Worm (Caenorhabditis elegans) whole organism, L4 larva: Measurements from ENCODE around the gene osgn-1.

Source experiments
- D1046.2 ChIP-seq: fragments of 200-800 bp; sonication (Bioruptor generic); IDR thresholded peaks from 2 replicates; pipeline ENCODE4 v1.3.6; 2022; ENCODE audit warnings: missing genetic modification characterization, missing compliant biosample characterization
- F10B5.3 ChIP-seq: sonication (generic microtip); optimal IDR thresholded peaks from 2 replicates; lab custom pipeline; 2016; ENCODE audit warnings: mild to moderate bottlenecking, missing genetic modification characterization, missing compliant biosample characterization
- F26F4.8 ChIP-seq: fragments of 200-800 bp; sonication (Bioruptor generic); conservative IDR thresholded peaks from 2 replicates; pipeline ENCODE4 v1.3.6; 2022; ENCODE audit warnings: missing genetic modification characterization, missing compliant biosample characterization
- F37D6.2 ChIP-seq: sonication (generic microtip); optimal IDR thresholded peaks from 2 replicates; lab custom pipeline; 2016; ENCODE audit warnings: mild to moderate bottlenecking, missing genetic modification characterization, missing compliant biosample characterization
- F44E2.7 ChIP-seq: fragments of 200-800 bp; sonication (Bioruptor generic); IDR thresholded peaks from 2 replicates; pipeline ENCODE4 v2.1.2; 2022; ENCODE audit warnings: missing genetic modification characterization, missing compliant biosample characterization
- T20F7.1 ChIP-seq: fragments of 200-800 bp; sonication (Bioruptor generic); optimal IDR thresholded peaks from 2 replicates; lab custom pipeline; 2018; ENCODE audit warnings: mild to moderate bottlenecking, missing genetic modification characterization, missing compliant biosample characterization
- T26A8.4 ChIP-seq: fragments of 200-800 bp; sonication (Bioruptor generic); IDR thresholded peaks from 2 replicates; pipeline ENCODE4 v1.3.6; 2022; ENCODE audit warnings: missing genetic modification characterization, missing compliant biosample characterization
- Y105C5A.15 ChIP-seq: fragments of 200-800 bp; sonication (Bioruptor generic); IDR thresholded peaks from 2 replicates; pipeline ENCODE4 v1.3.6; 2022; ENCODE audit warnings: missing genetic modification characterization, missing compliant biosample characterization
- Y48G9A.11 ChIP-seq: fragments of 200-800 bp; sonication (Bioruptor generic); IDR thresholded peaks from 2 replicates; pipeline ENCODE4 v1.3.6; 2022; ENCODE audit warnings: missing genetic modification reagents, missing genetic modification characterization, missing compliant biosample characterization
- Y5F2A.4 ChIP-seq: fragments of 200-800 bp; sonication (Bioruptor generic); optimal IDR thresholded peaks from 2 replicates; lab custom pipeline; 2018; ENCODE audit warnings: mild to moderate bottlenecking, missing genetic modification characterization, missing compliant biosample characterization
- Y75B8A.6 ChIP-seq: fragments of 200-800 bp; sonication (Bioruptor generic); IDR thresholded peaks from 2 replicates; pipeline ENCODE4 v1.3.6; 2022; ENCODE audit warnings: missing genetic modification reagents, missing genetic modification characterization, missing compliant biosample characterization
- aha-1 ChIP-seq: fragments of 150-350 bp; peaks from one replicate; lab custom pipeline; 2014; ENCODE audit warnings: missing biosample characterization, missing genetic modification characterization
- ceh-28 ChIP-seq: fragments of 150-350 bp; optimal IDR thresholded peaks from 2 replicates; lab custom pipeline; 2014; ENCODE audit warnings: missing biosample characterization, missing genetic modification reagents, missing genetic modification characterization
- cey-2 ChIP-seq: sonication (generic microtip); optimal IDR thresholded peaks from 3 replicates; lab custom pipeline; 2017; ENCODE audit warnings: missing genetic modification characterization, mild to moderate bottlenecking, missing compliant biosample characterization, antibody characterized with exemption, borderline replicate concordance; ENCODE audit not compliant: insufficient read depth
- daf-19 ChIP-seq: fragments of 200-800 bp; sonication (Bioruptor generic); conservative IDR thresholded peaks from 2 replicates; pipeline ENCODE4 v1.3.6; 2022; ENCODE audit warnings: missing genetic modification characterization, missing compliant biosample characterization
- dmd-8 ChIP-seq: fragments of 200-800 bp; sonication (Bioruptor generic); IDR thresholded peaks from 2 replicates; pipeline ENCODE4 v1.3.6; 2022; ENCODE audit warnings: missing genetic modification characterization, missing compliant biosample characterization
- dpl-1 ChIP-seq: fragments of 150-350 bp; optimal IDR thresholded peaks from 2 replicates; lab custom pipeline; 2014; ENCODE audit warnings: missing biosample characterization, missing genetic modification reagents, missing genetic modification characterization
- dve-1 ChIP-seq: sonication (generic microtip); optimal IDR thresholded peaks from 2 replicates; lab custom pipeline; 2017; ENCODE audit warnings: antibody characterized with exemption, mild to moderate bottlenecking, missing genetic modification characterization, missing compliant biosample characterization; ENCODE audit not compliant: insufficient read depth
- egl-43 ChIP-seq: fragments of 200-800 bp; sonication (Bioruptor generic); IDR thresholded peaks from 2 replicates; pipeline ENCODE4 v1.3.6; 2022; ENCODE audit warnings: missing genetic modification reagents, missing genetic modification characterization, missing compliant biosample characterization
- hif-1 ChIP-seq, 2 experiments: sonication (generic microtip); optimal IDR thresholded peaks; 2 replicates each; lab custom pipeline; 2016 to 2017; ENCODE audit warnings: missing compliant biosample characterization in 2 of 2, missing genetic modification characterization in 2 of 2, missing genetic modification reagents in 2 of 2, missing genotype in 2 of 2, mild to moderate bottlenecking in 1 of 2
- hlh-30 ChIP-seq: sonication (generic microtip); optimal IDR thresholded peaks from 2 replicates; lab custom pipeline; 2017; ENCODE audit warnings: antibody characterized with exemption, mild to moderate bottlenecking, missing genetic modification characterization, missing compliant biosample characterization; ENCODE audit not compliant: insufficient read depth
- hmg-1.1 ChIP-seq: fragments of 200-800 bp; sonication (Bioruptor generic); IDR thresholded peaks from 2 replicates; pipeline ENCODE4 v1.3.6; 2022; ENCODE audit warnings: missing genetic modification reagents, missing genetic modification characterization, missing compliant biosample characterization
- lim-7 ChIP-seq: fragments of 200-800 bp; sonication (Bioruptor generic); IDR thresholded peaks from 2 replicates; pipeline ENCODE4 v1.3.6; 2022; ENCODE audit warnings: missing genetic modification characterization, missing compliant biosample characterization
- lin-29 ChIP-seq: fragments of 200-800 bp; sonication (Bioruptor generic); IDR thresholded peaks from 2 replicates; pipeline ENCODE4 v1.3.6; 2022; ENCODE audit warnings: missing genetic modification reagents, missing genetic modification characterization, missing compliant biosample characterization
- nhr-102 ChIP-seq: sonication (generic microtip); optimal IDR thresholded peaks from 2 replicates; lab custom pipeline; 2016; ENCODE audit warnings: mild to moderate bottlenecking, missing genetic modification characterization, moderate library complexity, missing compliant biosample characterization
- nhr-25 ChIP-seq: sonication (generic microtip); optimal IDR thresholded peaks from 2 replicates; lab custom pipeline; 2017; ENCODE audit warnings: missing genetic modification characterization, mild to moderate bottlenecking, missing compliant biosample characterization, antibody characterized with exemption, moderate library complexity, borderline replicate concordance; ENCODE audit not compliant: insufficient read depth
- nhr-41 ChIP-seq: fragments of 200-800 bp; sonication (Bioruptor generic); IDR thresholded peaks from 2 replicates; pipeline ENCODE4 v1.3.6; 2022; ENCODE audit warnings: missing genetic modification reagents, missing genetic modification characterization, missing compliant biosample characterization
- nhr-6 ChIP-seq: fragments of 150-350 bp; optimal IDR thresholded peaks from 2 replicates; lab custom pipeline; 2014; ENCODE audit warnings: missing biosample characterization, missing genetic modification characterization
- nhr-77 ChIP-seq: fragments of 150-350 bp; optimal IDR thresholded peaks from 2 replicates; lab custom pipeline; 2014; ENCODE audit warnings: missing biosample characterization, missing genetic modification characterization
- pha-4 ChIP-seq, 2 experiments: fragments of 150-350 bp in 1 of 2; fragments of 200-800 bp in 1 of 2; sonication (Bioruptor generic) in 1 of 2; IDR thresholded peaks in 1 of 2; optimal IDR thresholded peaks in 1 of 2; 2 replicates each; pipeline versions ENCODE4 v1.3.6 to Lab custom; 2014 to 2022; ENCODE audit warnings: missing genetic modification characterization in 2 of 2, missing genetic modification reagents in 2 of 2, missing biosample characterization in 1 of 2, missing compliant biosample characterization in 1 of 2
- php-3 ChIP-seq: fragments of 200-800 bp; sonication (Bioruptor generic); IDR thresholded peaks from 2 replicates; pipeline ENCODE4 v1.3.6; 2022; ENCODE audit warnings: missing genetic modification reagents, missing genetic modification characterization, missing compliant biosample characterization
- saeg-2 ChIP-seq: fragments of 200-800 bp; sonication (Bioruptor generic); IDR thresholded peaks from 2 replicates; pipeline ENCODE4 v1.3.6; 2022; ENCODE audit warnings: missing genetic modification reagents, missing genetic modification characterization, missing compliant biosample characterization
- snpc-4 ChIP-seq: fragments of 150-350 bp; optimal IDR thresholded peaks from 2 replicates; lab custom pipeline; 2014; ENCODE audit warnings: missing biosample characterization, missing genetic modification characterization
- unc-130 ChIP-seq: sonication (generic microtip); optimal IDR thresholded peaks from 2 replicates; lab custom pipeline; 2016; ENCODE audit warnings: missing genetic modification reagents, missing genetic modification characterization, missing compliant biosample characterization
- unc-39 ChIP-seq: sonication (generic microtip); optimal IDR thresholded peaks from 2 replicates; lab custom pipeline; 2017; ENCODE audit warnings: missing biosample characterization, missing genetic modification characterization
- zfp-3 ChIP-seq: fragments of 200-800 bp; sonication (Bioruptor generic); conservative IDR thresholded peaks from 2 replicates; pipeline ENCODE4 v1.3.6; 2022; ENCODE audit warnings: missing genetic modification reagents, missing genetic modification characterization, missing compliant biosample characterization
- ztf-11 ChIP-seq: fragments of 150-350 bp; optimal IDR thresholded peaks from 2 replicates; lab custom pipeline; 2014; ENCODE audit warnings: missing biosample characterization, missing genetic modification characterization

The osgn-1 gene

ce11 chrIV:4216099-4216894, 9.1 kb downstream of the osgn-1 start (continued):
- TF ChIP-seq hif-1 (tag; optimal IDR thresholded peaks at IDR 0.05; lab: Kevin White, UChicago) = peak; percentile 55 to 71
- TF ChIP-seq hlh-30 (tag; lab: Kevin White, UChicago) = peak; percentile 85
- TF ChIP-seq nhr-25 (tag; lab: Kevin White, UChicago) = peak; percentile 37
- no peak for TF ChIP-seq Y75B8A.6 (GFP tag; lab: Robert Waterston, UW)
- TF ChIP-seq F10B5.3 (tag; lab: Kevin White, UChicago) = no peak

DNA sequence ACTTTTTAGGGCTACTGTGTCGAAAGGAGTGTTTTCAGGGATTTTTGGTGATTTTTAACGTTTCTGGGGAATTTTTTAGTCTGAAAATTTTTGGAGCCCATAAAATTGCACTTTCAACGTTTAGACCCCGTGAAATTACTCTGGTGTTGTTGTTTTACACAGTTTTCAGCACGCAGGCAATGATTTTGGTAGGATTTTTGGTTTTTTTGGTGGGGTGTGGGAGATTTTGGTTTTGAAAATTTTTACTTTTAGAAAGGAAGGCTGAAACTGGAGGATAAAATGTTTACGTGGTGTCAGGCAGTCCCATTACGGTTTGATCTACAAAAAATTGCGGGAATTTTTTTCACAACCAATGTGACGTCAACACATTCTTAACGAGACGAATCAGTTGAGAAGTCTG, 11.1 kb downstream of the osgn-1 start:
- TF ChIP-seq dpl-1 (GFP tag; lab: Kevin White, UChicago) (no peak), T26A8.4 (peak; percentile 66; the same call in 1 of the 2 replicates)

DNA sequence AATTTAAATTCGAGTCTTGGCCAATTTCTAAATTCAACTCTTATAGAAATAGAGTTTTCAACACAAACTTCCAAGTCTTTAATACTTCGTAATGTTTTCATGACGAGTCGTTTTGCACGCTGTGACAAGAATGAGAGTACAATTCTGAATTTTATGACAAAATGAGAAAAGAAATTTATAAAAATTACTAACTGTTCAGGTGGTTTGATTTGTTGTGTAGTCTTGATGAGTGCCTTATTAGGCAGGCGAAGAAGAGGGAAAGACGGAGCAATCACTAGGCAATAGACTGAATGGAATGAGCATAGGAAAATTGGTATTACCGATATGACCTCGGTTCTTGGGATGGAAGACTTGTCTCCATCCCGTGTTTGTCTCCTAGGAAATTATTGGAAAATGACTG, 12.8 kb downstream of the osgn-1 start, which contains the start of gene F30B5.11:
TSS of gene F30B5.11 (minus strand) at position 101 of the 400 bp plus-strand sequence.
- no peak for TF ChIP-seq snpc-4 (tag; lab: Kevin White, UChicago)
- no peak for TF ChIP-seq Y105C5A.15 (GFP tag; lab: Robert Waterston, UW)
- no peak for TF ChIP-seq F44E2.7 (GFP tag; lab: Robert Waterston, UW)
- no peak for TF ChIP-seq saeg-2 (GFP tag; lab: Robert Waterston, UW)
- TF ChIP-seq zfp-3 (GFP tag; lab: Robert Waterston, UW) = no peak
- TF ChIP-seq nhr-77 = no peak
- no peak for TF ChIP-seq daf-19 (GFP tag; lab: Robert Waterston, UW)

DNA sequence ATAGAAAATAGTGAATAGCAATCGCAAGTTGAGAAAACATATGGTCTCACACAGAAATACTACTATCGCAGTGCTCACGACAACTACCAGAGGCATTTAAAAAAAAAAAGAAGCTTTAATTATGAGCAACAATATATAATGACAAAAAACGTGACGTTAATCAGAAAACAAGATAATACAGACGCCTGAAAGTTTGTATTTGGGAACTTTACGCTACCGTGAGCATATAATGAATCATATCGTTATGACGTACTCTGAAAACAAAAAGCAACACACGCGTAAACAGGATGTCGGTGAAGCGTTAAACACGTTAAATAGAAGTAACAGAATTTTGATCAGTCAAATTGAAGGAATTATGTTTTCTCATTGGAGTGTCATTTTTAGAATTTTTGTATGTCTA, 18.7 kb downstream of the osgn-1 start, which contains the start of gene srbc-71:
TSS of gene srbc-71 (minus strand) at position 101 of the 400 bp plus-strand sequence.
- no peak for TF ChIP-seq pha-4 (GFP tag; IDR thresholded peaks at IDR 0.05; lab: Robert Waterston, UW)
- no peak for TF ChIP-seq pha-4 (tag; optimal IDR thresholded peaks at IDR 0.05; lab: Kevin White, UChicago)
- TF ChIP-seq aha-1 (tag; lab: Kevin White, UChicago) = peak; percentile 18

ce11 chrIV:4227917-4228316, 20.7 kb downstream of the osgn-1 start, which contains the start of gene srbc-70:
srbc-70 (minus strand) TSS chrIV:4228017.
- no peak for TF ChIP-seq Y48G9A.11
- TF ChIP-seq Y5F2A.4 = no peak
- TF ChIP-seq F26F4.8 (GFP tag; lab: Robert Waterston, UW) = no peak
- TF ChIP-seq php-3 (GFP tag; lab: Robert Waterston, UW) = no peak
- TF ChIP-seq nhr-6 = no peak
- TF ChIP-seq F37D6.2 (tag; lab: Kevin White, UChicago) = no peak
- no peak for TF ChIP-seq D1046.2 (GFP tag; lab: Robert Waterston, UW)
- TF ChIP-seq, all 104 proteins: peak for 0

DNA sequence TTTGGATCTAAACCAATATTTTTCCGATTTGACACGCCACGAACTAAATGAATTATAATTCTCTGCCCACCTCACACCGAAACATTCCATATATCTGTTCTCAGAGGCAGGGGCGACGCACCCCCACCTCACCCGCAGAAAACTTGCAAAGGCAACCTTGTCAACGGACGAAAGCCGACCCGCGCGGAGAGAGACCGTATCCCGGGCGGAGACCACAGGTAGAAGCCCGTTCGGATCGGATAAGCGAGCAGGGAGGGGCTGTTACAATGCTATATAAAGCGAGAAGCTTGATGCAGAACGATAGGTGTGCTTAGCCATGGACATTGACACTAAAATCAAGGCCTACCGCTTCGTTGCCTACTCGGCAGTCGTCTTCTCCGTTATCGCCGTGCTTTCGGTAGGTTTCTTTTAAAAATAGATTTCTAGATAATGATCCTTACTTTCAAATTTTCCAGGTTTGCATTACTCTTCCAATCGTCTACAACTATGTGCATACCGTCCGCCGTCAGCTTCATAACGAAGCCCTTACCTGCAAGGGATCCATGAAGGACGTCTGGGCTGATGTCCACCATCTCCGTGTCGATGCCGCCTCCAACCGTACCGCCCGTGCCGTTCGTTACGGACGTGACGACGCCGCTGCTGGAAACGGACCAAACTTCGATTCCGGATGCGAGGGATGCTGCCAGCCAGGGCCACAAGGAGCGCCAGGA, 28.3 kb downstream of the osgn-1 start, which contains the start of the genes zipt-2.2 and dpy-13:
TSS of gene zipt-2.2 (minus strand) at position 51 of the 710 bp plus-strand sequence.
TSS of gene dpy-13 (plus strand) at position 300 of the 710 bp plus-strand sequence.
- TF ChIP-seq nhr-102 (tag; lab: Kevin White, UChicago) (no peak), dpl-1 (GFP tag; lab: Kevin White, UChicago) (no peak), lin-29 (no peak), lim-7 (GFP tag; lab: Robert Waterston, UW) (0 out of 2 replicates have a peak, but pooled peaks have one; percentile 11), zfp-3 (GFP tag; lab: Robert Waterston, UW) (no peak), dve-1 (no peak), unc-39 (tag; lab: Kevin White, UChicago) (no peak), ztf-11 (no peak), hmg-1.1 (GFP tag; lab: Robert Waterston, UW) (no peak), dmd-8 (GFP tag; lab: Robert Waterston, UW) (no peak), T20F7.1 (GFP tag; lab: Kevin White, UChicago) (no peak), cey-2 (tag; lab: Kevin White, UChicago) (no peak), egl-43 (GFP tag; lab: Robert Waterston, UW) (peak; percentile 73; the same call in 1 of the 2 replicates), unc-130 (GFP tag; lab: Kevin White, UChicago) (no peak), nhr-41 (no peak), ceh-28 (no peak), Y75B8A.6 (GFP tag; lab: Robert Waterston, UW) (no peak), aha-1 (tag; lab: Kevin White, UChicago) (no peak)
